Worm (Caenorhabditis elegans) whole organism, mixed stage, embryonic: ENCODE measurements around the gene F26F4.8.

Source experiments
- bed-3 ChIP-seq: fragments of 200-800 bp; sonication (Bioruptor generic); optimal IDR thresholded peaks from 3 replicates; lab custom pipeline; 2018; ENCODE audit warnings: mild to moderate bottlenecking, missing genetic modification characterization, moderate library complexity, missing compliant biosample characterization
- ceh-39 ChIP-seq: fragments of 150-350 bp; optimal IDR thresholded peaks from 2 replicates; lab custom pipeline; 2014; ENCODE audit warnings: missing biosample characterization, missing genetic modification characterization
- ces-1 ChIP-seq: fragments of 150-350 bp; optimal IDR thresholded peaks from 2 replicates; lab custom pipeline; 2014; ENCODE audit warnings: missing biosample characterization, missing genetic modification reagents, missing genetic modification characterization
- lin-13 ChIP-seq: fragments of 150-350 bp; optimal IDR thresholded peaks from 2 replicates; lab custom pipeline; 2014; ENCODE audit warnings: missing biosample characterization, missing genetic modification characterization
- nhr-12 ChIP-seq: fragments of 150-350 bp; optimal IDR thresholded peaks from 2 replicates; lab custom pipeline; 2014; ENCODE audit warnings: missing biosample characterization, missing genetic modification characterization
- nhr-76 ChIP-seq: sonication (generic microtip); optimal IDR thresholded peaks from 2 replicates; lab custom pipeline; 2017; ENCODE audit warnings: missing biosample characterization, missing genetic modification characterization
- unc-62 ChIP-seq: fragments of 150-350 bp; optimal IDR thresholded peaks from 2 replicates; lab custom pipeline; 2014; ENCODE audit warnings: missing biosample characterization, missing genetic modification reagents, missing genetic modification characterization
- ztf-11 ChIP-seq: fragments of 150-350 bp; optimal IDR thresholded peaks from 2 replicates; lab custom pipeline; 2014; ENCODE audit warnings: missing biosample characterization, missing genetic modification characterization

- TF ChIP-seq nhr-12 (tag; lab: Kevin White, UChicago) (no peak), unc-62 (GFP tag; lab: Kevin White, UChicago) (no peak), bed-3 (GFP tag; lab: Kevin White, UChicago) (no peak), nhr-76 (tag; lab: Kevin White, UChicago) (no peak), lin-13 (tag; lab: Kevin White, UChicago) (no peak), ces-1 (GFP tag; lab: Kevin White, UChicago) (no peak), ztf-11 (tag; lab: Kevin White, UChicago) (no peak), ceh-39 (tag; lab: Kevin White, UChicago) (no peak)
Measured at ce11 chrIII:4883429-4883828, 21.8 kb downstream of the F26F4.8 start, which contains the start of gene clec-5.
